Worm (Caenorhabditis elegans) whole organism, early embryonic: Measurements from ENCODE around the gene aps-2.

ENCODE experiments used
- aly-1 ChIP-seq: sonication (generic microtip); optimal IDR thresholded peaks from 2 replicates; lab custom pipeline; 2016; ENCODE audit warnings: missing genetic modification characterization, missing compliant biosample characterization
- ama-1 ChIP-seq: fragments of 150-350 bp; optimal IDR thresholded peaks from 2 replicates; lab custom pipeline; 2014
- ets-7 ChIP-seq: sonication (generic microtip); optimal IDR thresholded peaks from 2 replicates; lab custom pipeline; 2016; ENCODE audit warnings: missing genotype, missing genetic modification characterization, missing compliant biosample characterization
- flt-1 ChIP-seq: fragments of 200-800 bp; sonication (Bioruptor generic); IDR thresholded peaks from 2 replicates; pipeline ENCODE4 v1.3.6; 2022; ENCODE audit warnings: missing genetic modification characterization, missing compliant biosample characterization
- tbx-37 ChIP-seq: fragments of 200-800 bp; sonication (Bioruptor generic); conservative IDR thresholded peaks from 2 replicates; pipeline ENCODE4 v1.3.6; 2022; ENCODE audit warnings: missing genetic modification reagents, missing genetic modification characterization, missing compliant biosample characterization

ce11 chrX:4437555-4437954, 20.5 kb upstream of the aps-2 start, which contains the start of gene cest-26:
- TF ChIP-seq ets-7 (tag; lab: Kevin White, UChicago) (no peak), tbx-37 (GFP tag; lab: Robert Waterston, UW) (no peak), aly-1 (tag; lab: Kevin White, UChicago) (no peak), flt-1 (GFP tag; lab: Robert Waterston, UW) (no peak), ama-1 (lab: Kevin White, UChicago) (no peak)
